Worm (Caenorhabditis elegans) whole organism, L2 larva: ENCODE results near the gene sym-2.

ENCODE experiments used
- F13H6.1 ChIP-seq: sonication (generic microtip); optimal IDR thresholded peaks from 2 replicates; lab custom pipeline; 2016; ENCODE audit warnings: missing genetic modification characterization, missing compliant biosample characterization
- Y55F3AM.14 ChIP-seq: fragments of 200-800 bp; sonication (Bioruptor generic); optimal IDR thresholded peaks from 2 replicates; lab custom pipeline; 2018; ENCODE audit warnings: mild to moderate bottlenecking, missing genetic modification characterization, missing compliant biosample characterization
- ZK546.5 ChIP-seq: sonication (generic microtip); optimal IDR thresholded peaks from 2 replicates; lab custom pipeline; 2017; ENCODE audit warnings: missing biosample characterization, missing genetic modification characterization
- alr-1 ChIP-seq: fragments of 150-350 bp; optimal IDR thresholded peaks from 2 replicates; lab custom pipeline; 2014; ENCODE audit warnings: missing biosample characterization, missing genetic modification characterization
- aly-2 ChIP-seq: fragments of 150-350 bp; optimal IDR thresholded peaks from 2 replicates; lab custom pipeline; 2014; ENCODE audit warnings: missing biosample characterization, missing genetic modification characterization
- ama-1 ChIP-seq: fragments of 150-350 bp; optimal IDR thresholded peaks from 2 replicates; lab custom pipeline; 2018; ENCODE audit warnings: inconsistent platforms
- blmp-1 ChIP-seq: sonication (generic microtip); optimal IDR thresholded peaks from 2 replicates; lab custom pipeline; 2017; ENCODE audit warnings: missing genetic modification characterization, mild to moderate bottlenecking, missing compliant biosample characterization, antibody characterized with exemption, moderate library complexity; ENCODE audit not compliant: insufficient read depth
- ceh-16 ChIP-seq: fragments of 150-350 bp; optimal IDR thresholded peaks from 2 replicates; lab custom pipeline; 2014; ENCODE audit warnings: missing biosample characterization, missing genetic modification characterization
- ceh-82 ChIP-seq: fragments of 150-350 bp; optimal IDR thresholded peaks from 2 replicates; lab custom pipeline; 2014; ENCODE audit warnings: missing biosample characterization, missing genetic modification characterization
- crh-2 ChIP-seq: sonication (generic microtip); optimal IDR thresholded peaks from 2 replicates; lab custom pipeline; 2017; ENCODE audit warnings: missing biosample characterization, missing genetic modification characterization
- dmd-4 ChIP-seq: sonication (generic microtip); optimal IDR thresholded peaks from 2 replicates; lab custom pipeline; 2017; ENCODE audit warnings: missing biosample characterization, missing genetic modification characterization
- elt-1 ChIP-seq: fragments of 150-350 bp; optimal IDR thresholded peaks from 2 replicates; lab custom pipeline; 2014; ENCODE audit warnings: missing biosample characterization, missing genetic modification characterization
- elt-3 ChIP-seq: sonication (generic microtip); optimal IDR thresholded peaks from 2 replicates; lab custom pipeline; 2017; ENCODE audit warnings: missing biosample characterization, missing genetic modification characterization
- lin-11 ChIP-seq: fragments of 150-350 bp; sonication (generic microtip); optimal IDR thresholded peaks from 2 replicates; lab custom pipeline; 2014; ENCODE audit warnings: missing biosample characterization, missing genetic modification characterization, inconsistent platforms, mixed read lengths
- lin-39 ChIP-seq: fragments of 150-350 bp; optimal IDR thresholded peaks from 2 replicates; lab custom pipeline; 2014; ENCODE audit warnings: missing biosample characterization, missing genetic modification reagents, missing genetic modification characterization
- lsy-2 ChIP-seq, 2 experiments: fragments of 150-350 bp in 1 of 2; sonication (generic microtip) in 1 of 2; optimal IDR thresholded peaks; 2 replicates each; lab custom pipeline; 2014 to 2017; ENCODE audit warnings: missing biosample characterization in 2 of 2, missing genetic modification characterization in 2 of 2
- mbf-1 ChIP-seq: sonication (generic microtip); optimal IDR thresholded peaks from 2 replicates; lab custom pipeline; 2017; ENCODE audit warnings: missing biosample characterization, missing genetic modification characterization
- nhr-10 ChIP-seq: sonication (generic microtip); optimal IDR thresholded peaks from 2 replicates; lab custom pipeline; 2017; ENCODE audit warnings: missing biosample characterization, missing genetic modification characterization
- nhr-11 ChIP-seq: fragments of 150-350 bp; optimal IDR thresholded peaks from 2 replicates; lab custom pipeline; 2014; ENCODE audit warnings: missing biosample characterization, missing genetic modification characterization
- nhr-129 ChIP-seq: fragments of 150-350 bp; optimal IDR thresholded peaks from 2 replicates; lab custom pipeline; 2014; ENCODE audit warnings: missing biosample characterization, missing genetic modification characterization
- nhr-21 ChIP-seq: fragments of 150-350 bp; optimal IDR thresholded peaks from 2 replicates; lab custom pipeline; 2014; ENCODE audit warnings: missing biosample characterization, missing genetic modification characterization
- nhr-23 ChIP-seq: fragments of 150-350 bp; optimal IDR thresholded peaks from 2 replicates; lab custom pipeline; 2014; ENCODE audit warnings: missing biosample characterization, missing genetic modification reagents, missing genetic modification characterization
- nhr-237 ChIP-seq: fragments of 150-350 bp; optimal IDR thresholded peaks from 2 replicates; lab custom pipeline; 2014; ENCODE audit warnings: missing biosample characterization, missing genetic modification characterization
- nhr-25 ChIP-seq: fragments of 150-350 bp; sonication (generic microtip); optimal IDR thresholded peaks from 3 replicates; lab custom pipeline; 2014; ENCODE audit warnings: missing biosample characterization, missing genetic modification characterization
- nhr-6 ChIP-seq: fragments of 150-350 bp; optimal IDR thresholded peaks from 2 replicates; lab custom pipeline; 2014; ENCODE audit warnings: missing biosample characterization, missing genetic modification characterization
- peb-1 ChIP-seq: fragments of 150-350 bp; optimal IDR thresholded peaks from 2 replicates; lab custom pipeline; 2014; ENCODE audit warnings: missing biosample characterization, missing genetic modification characterization
- sem-4 ChIP-seq: fragments of 150-350 bp; optimal IDR thresholded peaks from 2 replicates; lab custom pipeline; 2014; ENCODE audit warnings: missing biosample characterization, missing genetic modification reagents, missing genetic modification characterization
- skn-1 ChIP-seq: sonication (generic microtip); optimal IDR thresholded peaks from 2 replicates; lab custom pipeline; 2017; ENCODE audit warnings: missing biosample characterization, missing genetic modification characterization
- sma-9 ChIP-seq, 2 experiments: fragments of 150-350 bp in 1 of 2; sonication (generic microtip) in 1 of 2; optimal IDR thresholded peaks; 2 replicates each; lab custom pipeline; 2014 to 2016; ENCODE audit warnings: missing genetic modification characterization in 2 of 2, mild to moderate bottlenecking in 1 of 2, missing biosample characterization in 1 of 2, missing compliant biosample characterization in 1 of 2, missing genetic modification reagents in 1 of 2, moderate library complexity in 1 of 2
- unc-39 ChIP-seq: fragments of 150-350 bp; optimal IDR thresholded peaks from 2 replicates; lab custom pipeline; 2014; ENCODE audit warnings: missing biosample characterization, missing genetic modification characterization
- unc-55 ChIP-seq: fragments of 150-350 bp; sonication (generic microtip); optimal IDR thresholded peaks from 3 replicates; lab custom pipeline; 2014; ENCODE audit warnings: missing biosample characterization, missing genetic modification reagents, missing genetic modification characterization
- unc-62 ChIP-seq: fragments of 150-350 bp; optimal IDR thresholded peaks from 2 replicates; lab custom pipeline; 2014; ENCODE audit warnings: missing biosample characterization, missing genetic modification reagents, missing genetic modification characterization
- zag-1 ChIP-seq: fragments of 150-350 bp; optimal IDR thresholded peaks from 2 replicates; lab custom pipeline; 2014; ENCODE audit warnings: missing biosample characterization, missing genetic modification characterization
- ztf-11 ChIP-seq: sonication (generic microtip); optimal IDR thresholded peaks from 2 replicates; lab custom pipeline; 2017; ENCODE audit warnings: missing biosample characterization, missing genetic modification characterization
- ztf-4 ChIP-seq: fragments of 150-350 bp; optimal IDR thresholded peaks from 2 replicates; lab custom pipeline; 2014; ENCODE audit warnings: missing biosample characterization, missing genetic modification characterization

sym-2 gene

DNA sequence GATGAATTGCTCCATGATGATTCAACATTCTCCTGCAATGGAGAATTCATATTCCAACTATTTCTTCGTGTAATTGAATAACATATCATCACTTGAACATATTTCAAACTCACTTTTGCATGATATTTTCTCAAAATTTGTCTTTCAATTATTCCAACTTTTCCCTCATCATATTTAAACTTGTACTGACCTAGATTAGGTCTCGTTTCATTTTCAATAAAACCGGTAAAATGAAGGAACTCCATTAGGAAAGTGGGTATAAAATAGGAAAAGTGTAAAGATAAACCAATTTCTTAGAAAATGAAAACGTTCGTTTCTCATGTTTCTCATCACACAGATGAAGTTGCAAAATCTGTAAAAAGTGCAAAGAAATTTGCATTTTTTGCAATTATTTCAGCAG, 36.0 kb downstream of the sym-2 start, which contains the start of gene col-78:
Gene col-78 (plus strand): TSS at position 301 of the 400 bp plus-strand sequence.
- TF ChIP-seq nhr-23 (no peak), unc-62 (GFP tag; lab: Kevin White, UChicago) (no peak), elt-1 (tag; lab: Kevin White, UChicago) (no peak), zag-1 (tag; lab: Kevin White, UChicago) (no peak), peb-1 (tag; lab: Kevin White, UChicago) (no peak), ztf-4 (tag; lab: Kevin White, UChicago) (no peak), sma-9 (GFP tag; optimal IDR thresholded peaks at IDR 0.05; lab: Kevin White, UChicago) (no peak), sma-9 (tag; optimal IDR thresholded peaks at IDR 0.05; lab: Kevin White, UChicago) (no peak), aly-2 (tag; lab: Kevin White, UChicago) (no peak), lin-39 (tag; lab: Kevin White, UChicago) (no peak), nhr-21 (tag; lab: Kevin White, UChicago) (no peak), ZK546.5 (tag; lab: Kevin White, UChicago) (no peak), lsy-2 (tag; optimal IDR thresholded peaks at IDR 0.05; lab: Kevin White, UChicago) (no peak), ceh-82 (tag; lab: Kevin White, UChicago) (no peak), mbf-1 (tag; lab: Kevin White, UChicago) (no peak), F13H6.1 (tag; lab: Kevin White, UChicago) (no peak), nhr-11 (no peak), dmd-4 (tag; lab: Kevin White, UChicago) (no peak), nhr-25 (no peak), unc-39 (tag; lab: Kevin White, UChicago) (no peak)

DNA sequence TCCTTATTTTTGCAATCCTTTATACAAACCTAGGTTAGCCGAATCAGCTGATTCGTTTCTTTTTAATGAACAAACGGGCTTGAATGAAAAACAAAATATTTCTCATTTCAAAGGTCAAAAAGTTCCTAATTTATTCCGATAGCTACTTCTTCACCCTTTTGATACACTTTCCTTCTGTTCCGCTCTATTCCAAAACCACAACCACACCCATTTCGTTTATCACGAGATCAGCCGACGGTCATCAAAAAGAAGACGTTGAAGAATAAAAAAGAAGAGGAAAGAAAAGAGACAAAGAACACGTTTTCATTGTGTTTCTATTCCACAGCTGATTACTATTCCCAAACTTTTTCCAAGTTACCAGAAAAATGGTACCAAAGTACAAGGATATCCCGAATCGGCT, 40.2 kb downstream of the sym-2 start:
- TF ChIP-seq alr-1 (no peak), blmp-1 (tag; lab: Kevin White, UChicago) (no peak), ceh-16 (tag; lab: Kevin White, UChicago) (no peak), ama-1 (lab: Kevin White, UChicago) (no peak), aly-2 (tag; lab: Kevin White, UChicago) (no peak), Y55F3AM.14 (GFP tag; lab: Kevin White, UChicago) (no peak)
- TF ChIP-seq, all 48 proteins: peak for 0

DNA sequence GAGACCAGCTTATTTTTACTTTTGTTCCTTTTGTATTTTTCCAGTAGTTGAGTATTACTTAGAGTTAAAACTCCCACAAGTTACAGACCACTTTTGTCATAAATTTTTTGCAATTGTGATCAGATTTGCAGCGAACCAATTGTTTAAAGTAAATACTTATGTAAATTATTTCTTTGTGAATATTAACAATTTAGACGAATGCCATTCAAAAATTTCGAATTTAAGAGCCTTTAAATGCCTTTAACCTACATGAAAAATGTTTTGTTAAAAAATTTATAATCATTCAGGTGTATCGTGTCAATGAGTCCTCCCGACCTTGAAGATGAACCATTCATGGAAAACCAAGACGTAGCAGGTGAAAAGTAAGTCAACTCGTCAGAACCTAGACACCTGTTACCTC, 42.3 kb downstream of the sym-2 start, which contains the start of gene W07A12.4:
Gene W07A12.4 (plus strand): TSS at position 301 of the 400 bp plus-strand sequence.
- TF ChIP-seq crh-2 (tag; lab: Kevin White, UChicago) (no peak), nhr-129 (tag; lab: Kevin White, UChicago) (no peak), nhr-10 (tag; lab: Kevin White, UChicago) (no peak), Y55F3AM.14 (GFP tag; lab: Kevin White, UChicago) (no peak), unc-62 (GFP tag; lab: Kevin White, UChicago) (no peak), unc-55 (GFP tag; lab: Kevin White, UChicago) (no peak), lsy-2 (tag; optimal IDR thresholded peaks at IDR 0.05; lab: Kevin White, UChicago) (no peak), zag-1 (tag; lab: Kevin White, UChicago) (no peak), aly-2 (tag; lab: Kevin White, UChicago) (no peak), sem-4 (no peak), mbf-1 (tag; lab: Kevin White, UChicago) (no peak), peb-1 (tag; lab: Kevin White, UChicago) (no peak), F13H6.1 (tag; lab: Kevin White, UChicago) (no peak), elt-1 (tag; lab: Kevin White, UChicago) (no peak), elt-3 (tag; lab: Kevin White, UChicago) (no peak), ceh-16 (tag; lab: Kevin White, UChicago) (no peak), nhr-23 (no peak), nhr-237 (tag; lab: Kevin White, UChicago) (no peak), skn-1 (tag; lab: Kevin White, UChicago) (no peak)
- TF ChIP-seq, all 48 proteins: peak for 0

- TF ChIP-seq ztf-11 (tag; lab: Kevin White, UChicago), result no peak
Measured at ce11 chrII:9144366-9144765, 43.9 kb downstream of the sym-2 start.

DNA sequence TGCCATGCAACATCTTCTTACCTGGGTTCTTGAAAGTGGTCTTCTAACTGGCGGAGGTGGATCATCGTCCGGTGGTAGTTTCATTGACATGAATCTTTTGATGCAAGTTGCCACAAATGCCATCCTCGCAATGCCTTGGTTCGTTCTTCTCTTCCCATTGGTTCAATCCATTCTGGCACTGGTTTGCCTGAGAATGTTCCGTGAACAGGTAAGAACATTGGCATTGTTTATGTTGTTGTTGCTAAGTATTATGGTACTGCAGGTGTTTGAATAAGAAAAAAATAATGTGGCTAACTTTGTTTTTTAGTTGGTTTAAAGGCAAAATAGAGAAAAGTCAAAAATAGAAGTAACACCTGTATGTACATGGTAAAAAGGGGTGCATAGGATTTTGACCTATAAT, 44.5 kb downstream of the sym-2 start:
- no peak for TF ChIP-seq lsy-2 (tag; optimal IDR thresholded peaks at IDR 0.05; lab: Kevin White, UChicago)
- TF ChIP-seq alr-1, result no peak
- TF ChIP-seq sem-4, result no peak
- TF ChIP-seq aly-2 (tag; lab: Kevin White, UChicago), result no peak
- no peak for TF ChIP-seq nhr-129 (tag; lab: Kevin White, UChicago)
- no peak for TF ChIP-seq nhr-6 (tag; lab: Kevin White, UChicago)
- no peak for TF ChIP-seq nhr-25
- no peak for TF ChIP-seq Y55F3AM.14 (GFP tag; lab: Kevin White, UChicago)
- no peak for TF ChIP-seq lin-11
